Fruit fly (Drosophila melanogaster) whole organism, embryonic: ENCODE measurements around the gene Bro.

Experiments
- Adf1 ChIP-seq: fragments of 200-800 bp; sonication (Bioruptor generic); IDR thresholded peaks from 2 replicates; pipeline ENCODE4 v1.3.6; 2022; ENCODE audit warnings: missing biosample characterization, missing genetic modification characterization
- Asciz ChIP-seq: fragments of 200-800 bp; sonication (Bioruptor generic); optimal IDR thresholded peaks from 2 replicates; lab custom pipeline; 2017; ENCODE audit warnings: missing biosample characterization, mild to moderate bottlenecking, missing genetic modification characterization, missing genetic modification reagents
- B-H1 ChIP-seq: fragments of 200-800 bp; sonication (Bioruptor generic); IDR thresholded peaks from 3 replicates; pipeline ENCODE4 v1.3.6; 2022; ENCODE audit warnings: missing biosample characterization, missing genetic modification characterization
- CG10543 ChIP-seq: fragments of 200-800 bp; sonication (Bioruptor generic); optimal IDR thresholded peaks from 3 replicates; lab custom pipeline; 2017; ENCODE audit warnings: missing biosample characterization, mild to moderate bottlenecking, missing genetic modification characterization, moderate library complexity
- CG11456 ChIP-seq: fragments of 200-800 bp; sonication (Bioruptor generic); IDR thresholded peaks from 3 replicates; pipeline ENCODE4 v1.3.6; 2022; ENCODE audit warnings: missing biosample characterization, missing genetic modification characterization
- CG12942 ChIP-seq: fragments of 200-800 bp; sonication (Bioruptor generic); optimal IDR thresholded peaks from 3 replicates; lab custom pipeline; 2016; ENCODE audit warnings: missing biosample characterization, missing genetic modification characterization
- CG13424 ChIP-seq: fragments of 200-800 bp; sonication (Bioruptor generic); optimal IDR thresholded peaks from 2 replicates; lab custom pipeline; 2019; ENCODE audit warnings: missing biosample characterization, mild to moderate bottlenecking, missing genetic modification characterization, moderate library complexity
- CG15479 ChIP-seq: fragments of 200-800 bp; sonication (Bioruptor generic); optimal IDR thresholded peaks from 3 replicates; lab custom pipeline; 2019; ENCODE audit warnings: missing biosample characterization, mild to moderate bottlenecking, missing genetic modification characterization, moderate library complexity
- CG16779 ChIP-seq: fragments of 200-800 bp; sonication (Bioruptor generic); IDR thresholded peaks from 2 replicates; pipeline ENCODE4 v1.3.6; 2022; ENCODE audit warnings: missing biosample characterization, missing genetic modification characterization
- CG2202 ChIP-seq: fragments of 200-800 bp; sonication (Bioruptor generic); optimal IDR thresholded peaks from 2 replicates; lab custom pipeline; 2018; ENCODE audit warnings: missing biosample characterization, mild to moderate bottlenecking, missing genetic modification characterization
- CG2678 ChIP-seq: fragments of 200-800 bp; sonication (Bioruptor generic); optimal IDR thresholded peaks from 3 replicates; lab custom pipeline; 2019; ENCODE audit warnings: missing biosample characterization, mild to moderate bottlenecking, missing genetic modification characterization, moderate library complexity
- CG30403 ChIP-seq: fragments of 200-800 bp; sonication (Bioruptor generic); optimal IDR thresholded peaks from 3 replicates; lab custom pipeline; 2016; ENCODE audit warnings: missing biosample characterization, missing genetic modification characterization
- CG3281 ChIP-seq: fragments of 200-800 bp; sonication (Bioruptor generic); optimal IDR thresholded peaks from 3 replicates; lab custom pipeline; 2017; ENCODE audit warnings: missing biosample characterization, mild to moderate bottlenecking, missing genetic modification characterization
- CG43689 ChIP-seq: fragments of 200-800 bp; sonication (Bioruptor generic); IDR thresholded peaks from 2 replicates; pipeline ENCODE4 v1.3.6; 2022; ENCODE audit warnings: missing biosample characterization, missing genetic modification characterization
- CG5180 ChIP-seq: fragments of 200-800 bp; sonication (Bioruptor generic); optimal IDR thresholded peaks from 3 replicates; lab custom pipeline; 2017; ENCODE audit warnings: missing biosample characterization, missing genetic modification characterization, mild to moderate bottlenecking, moderate library complexity, missing genetic modification reagents
- CG5953 ChIP-seq: fragments of 200-800 bp; sonication (Bioruptor generic); IDR thresholded peaks from 2 replicates; pipeline ENCODE4 v1.3.6; 2022; ENCODE audit warnings: missing biosample characterization, missing genetic modification characterization
- CG6254 ChIP-seq: fragments of 200-800 bp; sonication (Bioruptor generic); optimal IDR thresholded peaks from 3 replicates; lab custom pipeline; 2017; ENCODE audit warnings: mild to moderate bottlenecking, missing biosample characterization, missing genetic modification reagents, missing genetic modification characterization
- CG6689 ChIP-seq: fragments of 200-800 bp; sonication (Bioruptor generic); IDR thresholded peaks from 2 replicates; pipeline ENCODE4 v1.3.6; 2022; ENCODE audit warnings: missing biosample characterization, missing genetic modification characterization
- CG6791 ChIP-seq: fragments of 200-800 bp; sonication (Bioruptor generic); IDR thresholded peaks from 3 replicates; pipeline ENCODE4 v1.3.6; 2022; ENCODE audit warnings: missing biosample characterization, missing genetic modification characterization; ENCODE audit not compliant: partially characterized antibody
- CG8388 ChIP-seq: fragments of 200-800 bp; sonication (Bioruptor generic); optimal IDR thresholded peaks from 2 replicates; lab custom pipeline; 2019; ENCODE audit warnings: missing biosample characterization, mild to moderate bottlenecking, missing genetic modification characterization, moderate library complexity
- CG9727 ChIP-seq: fragments of 200-800 bp; sonication (Bioruptor generic); optimal IDR thresholded peaks from 3 replicates; lab custom pipeline; 2017; ENCODE audit warnings: missing biosample characterization, mild to moderate bottlenecking, missing genetic modification characterization
- CG9797 ChIP-seq: fragments of 200-800 bp; sonication (Bioruptor generic); optimal IDR thresholded peaks from 3 replicates; lab custom pipeline; 2018; ENCODE audit warnings: missing biosample characterization, mild to moderate bottlenecking, missing genetic modification characterization
- Deaf1 ChIP-seq: fragments of 200-800 bp; optimal IDR thresholded peaks from 3 replicates; lab custom pipeline; 2019; ENCODE audit warnings: missing biosample characterization, mild to moderate bottlenecking, missing genetic modification characterization, moderate library complexity
- Ets65A ChIP-seq: fragments of 200-800 bp; sonication (Bioruptor generic); peaks from one replicate; lab custom pipeline; 2016; ENCODE audit warnings: missing biosample characterization, missing genetic modification characterization
- Hand ChIP-seq: fragments of 200-800 bp; sonication (Bioruptor generic); optimal IDR thresholded peaks from 2 replicates; lab custom pipeline; 2017; ENCODE audit warnings: mild to moderate bottlenecking, missing biosample characterization, missing genetic modification reagents, missing genetic modification characterization
- Hmr ChIP-seq: fragments of 200-800 bp; sonication (Bioruptor generic); optimal IDR thresholded peaks from 3 replicates; lab custom pipeline; 2017; ENCODE audit warnings: mild to moderate bottlenecking, missing biosample characterization, missing genetic modification reagents, missing genetic modification characterization
- PHDP ChIP-seq: fragments of 200-800 bp; sonication (Bioruptor generic); optimal IDR thresholded peaks from 3 replicates; lab custom pipeline; 2018; ENCODE audit warnings: missing biosample characterization, mild to moderate bottlenecking, missing genetic modification characterization, moderate library complexity
- Ravus ChIP-seq: fragments of 200-800 bp; sonication (Bioruptor generic); IDR thresholded peaks from 2 replicates; pipeline ENCODE4 v1.3.6; 2022; ENCODE audit warnings: missing biosample characterization, missing genetic modification characterization
- Sox100B ChIP-seq: fragments of 200-800 bp; sonication (Bioruptor generic); optimal IDR thresholded peaks from 3 replicates; lab custom pipeline; 2018; ENCODE audit warnings: missing biosample characterization, mild to moderate bottlenecking, missing genetic modification characterization
- Usf ChIP-seq: fragments of 200-800 bp; sonication (Bioruptor generic); optimal IDR thresholded peaks from 2 replicates; lab custom pipeline; 2017; ENCODE audit warnings: missing genotype, missing biosample characterization, missing genetic modification characterization
- al ChIP-seq: fragments of 200-800 bp; sonication (Bioruptor generic); IDR thresholded peaks from 2 replicates; pipeline ENCODE4 v1.3.6; 2022; ENCODE audit warnings: missing biosample characterization, missing genetic modification characterization
- ara ChIP-seq: fragments of 200-800 bp; sonication (Bioruptor generic); IDR thresholded peaks from 2 replicates; pipeline ENCODE4 v1.3.6; 2022; ENCODE audit warnings: missing biosample characterization, missing genetic modification characterization
- ato ChIP-seq: fragments of 200-800 bp; sonication (Bioruptor generic); IDR thresholded peaks from 2 replicates; pipeline ENCODE4 v1.3.6; 2022; ENCODE audit warnings: missing biosample characterization, missing genetic modification characterization; ENCODE audit not compliant: partially characterized antibody
- chinmo ChIP-seq: fragments of 200-800 bp; sonication (Bioruptor generic); IDR thresholded peaks from 4 replicates; pipeline ENCODE4 v1.3.6; 2022; ENCODE audit warnings: missing biosample characterization, missing genetic modification characterization; ENCODE audit not compliant: partially characterized antibody
- chn ChIP-seq: fragments of 200-800 bp; sonication (Bioruptor generic); optimal IDR thresholded peaks from 2 replicates; lab custom pipeline; 2016; ENCODE audit warnings: missing biosample characterization, missing genetic modification characterization
- ftz-f1 ChIP-seq: fragments of 200-800 bp; sonication (Bioruptor generic); optimal IDR thresholded peaks from 2 replicates; lab custom pipeline; 2016; ENCODE audit warnings: missing biosample characterization, missing genetic modification characterization
- grn ChIP-seq: fragments of 200-800 bp; sonication (Bioruptor generic); optimal IDR thresholded peaks from 3 replicates; lab custom pipeline; 2017; ENCODE audit warnings: missing biosample characterization, missing genetic modification characterization
- hkb ChIP-seq, 2 experiments: fragments of 200-800 bp in 1 of 2; fragments of >200 bp in 1 of 2; sonication (Bioruptor generic) in 1 of 2; IDR thresholded peaks in 1 of 2; optimal IDR thresholded peaks in 1 of 2; 2 replicates each; pipeline versions ENCODE4 v1.3.6 to Lab custom; 2017 to 2022; ENCODE audit warnings: missing biosample characterization in 1 of 2, missing genetic modification characterization in 1 of 2
- lab ChIP-seq: fragments of 200-800 bp; sonication (Bioruptor generic); optimal IDR thresholded peaks from 3 replicates; lab custom pipeline; 2017; ENCODE audit warnings: missing biosample characterization, missing genetic modification characterization, mild to moderate bottlenecking, moderate library complexity, missing genetic modification reagents
- nau ChIP-seq: fragments of 200-800 bp; sonication (Bioruptor generic); optimal IDR thresholded peaks from 3 replicates; lab custom pipeline; 2017; ENCODE audit warnings: missing biosample characterization, mild to moderate bottlenecking, missing genetic modification characterization, missing genetic modification reagents
- nmo ChIP-seq: fragments of 200-800 bp; sonication (Bioruptor generic); optimal IDR thresholded peaks from 2 replicates; lab custom pipeline; 2018; ENCODE audit warnings: missing biosample characterization, mild to moderate bottlenecking, missing genetic modification characterization, moderate library complexity
- sd ChIP-seq: fragments of 200-800 bp; sonication (Bioruptor generic); optimal IDR thresholded peaks from 3 replicates; lab custom pipeline; 2018; ENCODE audit warnings: missing biosample characterization, mild to moderate bottlenecking, missing genetic modification characterization, moderate library complexity
- sens ChIP-seq: fragments of 200-800 bp; sonication (Bioruptor generic); peaks from one replicate; lab custom pipeline; 2016; ENCODE audit warnings: missing biosample characterization, missing genetic modification characterization
- sim ChIP-seq: fragments of 200-800 bp; sonication (Bioruptor generic); IDR thresholded peaks from 2 replicates; pipeline ENCODE4 v1.3.6; 2022; ENCODE audit warnings: missing biosample characterization, missing genetic modification characterization
- so ChIP-seq: fragments of 200-800 bp; sonication (Bioruptor generic); IDR thresholded peaks from 3 replicates; pipeline ENCODE4 v1.3.6; 2022; ENCODE audit warnings: missing biosample characterization, missing genetic modification characterization
- sr ChIP-seq: fragments of 200-800 bp; sonication (Bioruptor generic); IDR thresholded peaks from 3 replicates; pipeline ENCODE4 v1.3.6; 2022; ENCODE audit warnings: missing biosample characterization, missing genetic modification characterization
- tgo ChIP-seq: fragments of 200-800 bp; sonication (Bioruptor generic); IDR thresholded peaks from 3 replicates; pipeline ENCODE4 v1.3.6; 2022; ENCODE audit warnings: missing biosample characterization, missing genetic modification characterization

Gene Bro

DNA sequence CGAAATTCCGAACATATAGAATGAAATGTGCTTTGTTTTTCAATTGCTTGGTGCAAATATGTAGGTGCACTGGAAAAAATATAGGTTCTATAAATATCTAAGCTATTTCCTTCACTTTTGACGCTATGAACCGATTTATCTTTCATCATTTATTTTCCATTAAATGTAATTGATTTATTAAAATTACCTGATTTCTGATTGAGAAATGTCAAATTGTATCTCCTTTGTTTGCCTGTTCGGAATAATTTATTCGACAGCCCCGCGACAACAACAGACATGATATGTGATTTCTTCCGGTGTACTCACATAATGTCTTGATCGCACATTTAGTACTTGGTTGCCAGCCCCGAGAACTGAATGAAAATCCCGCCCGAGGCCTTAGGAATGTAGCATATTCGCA is 38.1 kb upstream of the Bro start (continued):
- peak; percentile 18; the same call in 1 of the 2 replicates for TF ChIP-seq Ravus (GFP tag; lab: Robert Waterston, UW)
- peak; percentile 38; the same call in 1 of the 3 replicates for TF ChIP-seq CG11456 (GFP tag; lab: Robert Waterston, UW)
- TF ChIP-seq lab (GFP tag; lab: Kevin White, UChicago), result peak; percentile 36
- no peak for TF ChIP-seq Asciz (GFP tag; lab: Kevin White, UChicago)
- peak; percentile 1 for TF ChIP-seq Hand (GFP tag; lab: Kevin White, UChicago)
- TF ChIP-seq tgo (GFP tag; lab: Robert Waterston, UW), result peak; percentile 41; the same call in 1 of the 3 replicates
- TF ChIP-seq hkb (optimal IDR thresholded peaks at IDR 0.05; lab: Kevin White, UChicago), result no peak
- peak; percentile 34; the same call in 1 of the 2 replicates for TF ChIP-seq hkb (GFP tag; IDR thresholded peaks at IDR 0.05; lab: Robert Waterston, UW)
- TF ChIP-seq CG16779, result no peak
- no peak for TF ChIP-seq CG2202 (tag; lab: Kevin White, UChicago)
- TF ChIP-seq CG13424 (tag; lab: Kevin White, UChicago), result peak; percentile 5
- TF ChIP-seq al (GFP tag; lab: Robert Waterston, UW), result peak; percentile 67
- TF ChIP-seq CG2678, result peak; percentile 72
- peak; percentile 57 for TF ChIP-seq Hmr (GFP tag; lab: Kevin White, UChicago)
- TF ChIP-seq PHDP (tag; lab: Kevin White, UChicago), result peak; percentile 48

DNA sequence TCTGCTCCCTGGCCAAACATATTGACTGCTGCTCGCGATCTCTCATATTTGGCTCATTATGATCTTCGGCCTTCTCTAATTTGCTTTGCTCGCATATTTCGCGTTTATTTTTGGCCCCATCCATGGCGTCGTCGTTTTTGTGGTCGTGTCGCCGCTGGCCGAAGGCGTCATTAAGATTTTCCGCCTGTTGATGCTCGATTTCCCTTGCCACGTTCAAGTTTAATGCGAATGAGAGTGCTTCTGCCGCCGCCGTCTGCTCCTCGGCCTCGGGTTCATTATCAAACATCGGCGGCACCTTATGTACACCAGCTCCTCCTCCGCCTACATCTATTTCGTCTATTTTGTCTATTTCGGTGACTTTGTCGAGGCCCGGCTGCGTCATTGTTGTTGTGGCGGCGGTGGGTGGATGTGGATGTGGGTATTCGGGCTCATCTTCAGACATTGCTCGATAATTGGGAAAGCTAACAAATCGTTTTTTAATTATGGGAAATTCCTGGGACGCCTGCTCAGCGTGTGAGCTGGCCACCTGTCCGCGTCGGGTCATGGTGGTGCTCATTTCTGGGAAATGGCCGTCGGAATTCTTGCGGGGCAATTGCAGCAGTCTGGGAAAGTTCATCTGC is 33.1 kb upstream of the Bro start:
- no peak for TF ChIP-seq so (GFP tag; lab: Robert Waterston, UW)
- TF ChIP-seq CG30403, result no peak
- no peak for TF ChIP-seq ara (GFP tag; lab: Robert Waterston, UW)
- TF ChIP-seq Ets65A (GFP tag; lab: Kevin White, UChicago), result peak; percentile 47
- peak; percentile 57 for TF ChIP-seq ftz-f1 (GFP tag; lab: Kevin White, UChicago)
- TF ChIP-seq CG12942, result no peak
- no peak for TF ChIP-seq sim
- TF ChIP-seq CG9797, result no peak
- 0 out of 3 replicates have a peak, but pooled peaks have one; percentile 25 for TF ChIP-seq sr (GFP tag; lab: Robert Waterston, UW)
- TF ChIP-seq sens (GFP tag; lab: Kevin White, UChicago), result peak; percentile 50
- TF ChIP-seq Hand (GFP tag; lab: Kevin White, UChicago), result no peak
- peak; percentile 63 for TF ChIP-seq sd (tag; lab: Kevin White, UChicago)
- peak; percentile 85 for TF ChIP-seq CG10543 (GFP tag; lab: Kevin White, UChicago)
- no peak for TF ChIP-seq CG5180 (GFP tag; lab: Kevin White, UChicago)
- no peak for TF ChIP-seq tgo (GFP tag; lab: Robert Waterston, UW)
- no peak for TF ChIP-seq CG5953
- no peak for TF ChIP-seq lab (GFP tag; lab: Kevin White, UChicago)
- no peak for TF ChIP-seq grn
- TF ChIP-seq Adf1 (GFP tag; lab: Robert Waterston, UW), result peak; percentile 13; the same call in 1 of the 2 replicates
- 0 out of 4 replicates have a peak, but pooled peaks have one; percentile 18 for TF ChIP-seq chinmo (GFP tag; lab: Robert Waterston, UW)
- TF ChIP-seq nmo (GFP tag; lab: Kevin White, UChicago), result no peak
- TF ChIP-seq B-H1 (GFP tag; lab: Robert Waterston, UW), result no peak
- no peak for TF ChIP-seq CG6689 (GFP tag; lab: Robert Waterston, UW)
- no peak for TF ChIP-seq CG6254
- no peak for TF ChIP-seq chn (GFP tag; lab: Kevin White, UChicago)
- peak; percentile 71 for TF ChIP-seq Deaf1 (tag; lab: Kevin White, UChicago)
- no peak for TF ChIP-seq CG9727 (GFP tag; lab: Kevin White, UChicago)
- no peak for TF ChIP-seq CG3281 (GFP tag; lab: Kevin White, UChicago)
- TF ChIP-seq CG8388 (GFP tag; lab: Kevin White, UChicago), result no peak
- no peak for TF ChIP-seq Sox100B (GFP tag; lab: Kevin White, UChicago)
- TF ChIP-seq ato, result no peak
- TF ChIP-seq CG6791 (GFP tag; lab: Robert Waterston, UW), result no peak
- TF ChIP-seq CG15479 (GFP tag; lab: Kevin White, UChicago), result no peak
- TF ChIP-seq Usf (GFP tag; lab: Kevin White, UChicago), result no peak
- no peak for TF ChIP-seq CG43689 (GFP tag; lab: Robert Waterston, UW)
- TF ChIP-seq nau (GFP tag; lab: Kevin White, UChicago), result no peak
